Fruit fly (Drosophila melanogaster): Measurements from ENCODE around the gene CG9147.

The CG9147 gene

dm6 chr2L:6088371-6089365, 22.9 kb downstream of the CG9147 start (continued):
- TF ChIP-seq pfk (GFP tag; optimal IDR thresholded peaks at IDR 0.05) (peak; percentile 38), Ssrp (tag; optimal IDR thresholded peaks at IDR 0.05) (peak; percentile 27), CG13424 (tag; optimal IDR thresholded peaks at IDR 0.05) (no peak), CG17912 (GFP tag; optimal IDR thresholded peaks at IDR 0.05) (peak; percentile 43), Med (GFP tag) (peak; percentile 97), CG3995 (GFP tag; optimal IDR thresholded peaks at IDR 0.05) (no peak), HLHmδ (GFP tag; optimal IDR thresholded peaks at IDR 0.05) (peak; percentile 69), Doc3 (GFP tag; IDR thresholded peaks at IDR 0.05; ENCODE audit: partially characterized antibody) (0 out of 3 replicates have a peak, but pooled peaks have one; percentile 20), H2.0 (GFP tag; IDR thresholded peaks at IDR 0.05) (no peak), lola (GFP tag; optimal IDR thresholded peaks at IDR 0.05) (peak in 1 of 3 experiments; percentile 2), Pdp1 (GFP tag; optimal IDR thresholded peaks at IDR 0.05) (peak in 1 of 2 experiments; percentile 64), en (GFP tag; optimal IDR thresholded peaks at IDR 0.05) (no peak), CG4424 (GFP tag; optimal IDR thresholded peaks at IDR 0.05) (no peak), CG34224 (GFP tag; IDR thresholded peaks at IDR 0.05; ENCODE audit: partially characterized antibody) (peak; percentile 64; the same call in 2 of the 3 replicates), Tbp (GFP tag; optimal IDR thresholded peaks at IDR 0.05) (no peak), CG14441 (GFP tag; IDR thresholded peaks at IDR 0.05) (no peak), CG18599 (GFP tag; optimal IDR thresholded peaks at IDR 0.05) (peak; percentile 65), MTF-1 (GFP tag; optimal IDR thresholded peaks at IDR 0.05; ENCODE audit: borderline replicate concordance) (peak; percentile 58), CG3065 (GFP tag; optimal IDR thresholded peaks at IDR 0.05) (peak; percentile 46), odd (GFP tag; optimal IDR thresholded peaks at IDR 0.05) (no peak), CG11723 (GFP tag; optimal IDR thresholded peaks at IDR 0.05) (no peak), Mad (GFP tag; optimal IDR thresholded peaks at IDR 0.05) (no peak), D19B (GFP tag; optimal IDR thresholded peaks at IDR 0.05) (no peak), otp (GFP tag; IDR thresholded peaks at IDR 0.05) (no peak; the same call in 2 of the 3 replicates), zen (tag; optimal IDR thresholded peaks at IDR 0.05) (peak; percentile 67), CG32772 (GFP tag; IDR thresholded peaks at IDR 0.05) (no peak), CG8281 (tag; optimal IDR thresholded peaks at IDR 0.05) (peak; percentile 39), pan (optimal IDR thresholded peaks at IDR 0.05) (no peak), pan (GFP tag; optimal IDR thresholded peaks at IDR 0.05 in 1 of 2, IDR thresholded peaks at IDR 0.05 in 1 of 2) (peak in 1 of 2 experiments; percentile 39), CG12769 (tag; optimal IDR thresholded peaks at IDR 0.05) (peak; percentile 81), Dbx (GFP tag; IDR thresholded peaks at IDR 0.05) (peak; percentile 49; the same call in 2 of the 3 replicates), CG17385 (GFP tag; optimal IDR thresholded peaks at IDR 0.05) (peak; percentile 100), unc-4 (GFP tag; IDR thresholded peaks at IDR 0.05; ENCODE audit: partially characterized antibody) (0 out of 2 replicates have a peak, but pooled peaks have one; percentile 38), CG4820 (GFP tag; optimal IDR thresholded peaks at IDR 0.05) (no peak), grau (tag; optimal IDR thresholded peaks at IDR 0.05) (peak; percentile 54), CG34422 (GFP tag; IDR thresholded peaks at IDR 0.05) (peak; percentile 80; the same call in 2 of the 3 replicates), CG12659 (GFP tag; optimal IDR thresholded peaks at IDR 0.05) (peak; percentile 12), Six4 (GFP tag; optimal IDR thresholded peaks at IDR 0.05) (no peak), ato (GFP tag; IDR thresholded peaks at IDR 0.05; ENCODE audit: partially characterized antibody) (peak; percentile 47; the same call in 1 of the 2 replicates), CG15601 (tag; optimal IDR thresholded peaks at IDR 0.05) (peak; percentile 36), Myb (GFP tag; optimal IDR thresholded peaks at IDR 0.05) (peak; percentile 31)

All from whole organism, embryonic.